Fruit fly (Drosophila melanogaster) whole organism, embryonic: Measurements from ENCODE around the gene Drs.

ENCODE experiments used
- Adf1 ChIP-seq: fragments of 200-800 bp; sonication (Bioruptor generic); IDR thresholded peaks from 2 replicates; pipeline ENCODE4 v1.3.6; 2022; ENCODE audit warnings: missing biosample characterization, missing genetic modification characterization
- Atf-2 ChIP-seq: fragments of 200-800 bp; sonication (Bioruptor generic); optimal IDR thresholded peaks from 2 replicates; lab custom pipeline; 2016; ENCODE audit warnings: missing biosample characterization, missing genetic modification characterization
- CG10431 ChIP-seq: fragments of 200-800 bp; sonication (Bioruptor generic); optimal IDR thresholded peaks from 3 replicates; lab custom pipeline; 2018; ENCODE audit warnings: missing biosample characterization, mild to moderate bottlenecking, missing genetic modification characterization
- CG10959 ChIP-seq: fragments of 200-800 bp; sonication (Bioruptor generic); IDR thresholded peaks from 2 replicates; pipeline ENCODE4 v1.3.6; 2022; ENCODE audit warnings: missing biosample characterization, missing genetic modification characterization
- CG11560 ChIP-seq: fragments of 200-800 bp; sonication (Bioruptor generic); IDR thresholded peaks from 3 replicates; pipeline ENCODE4 v1.3.6; 2022; ENCODE audit warnings: missing biosample characterization, missing genetic modification characterization
- CG12219 ChIP-seq: fragments of 200-800 bp; sonication (Bioruptor generic); optimal IDR thresholded peaks from 3 replicates; lab custom pipeline; 2018; ENCODE audit warnings: missing biosample characterization, mild to moderate bottlenecking, missing genetic modification characterization
- CG14667 ChIP-seq: fragments of 200-800 bp; sonication (Bioruptor generic); IDR thresholded peaks from 2 replicates; pipeline ENCODE4 v1.3.6; 2022; ENCODE audit warnings: missing biosample characterization, missing genetic modification characterization
- CG14710 ChIP-seq: fragments of 200-800 bp; sonication (Bioruptor generic); optimal IDR thresholded peaks from 3 replicates; lab custom pipeline; 2019; ENCODE audit warnings: missing biosample characterization, mild to moderate bottlenecking, missing genetic modification characterization, moderate library complexity
- CG15011 ChIP-seq: fragments of 200-800 bp; sonication (Bioruptor generic); optimal IDR thresholded peaks from 3 replicates; lab custom pipeline; 2018; ENCODE audit warnings: missing biosample characterization, mild to moderate bottlenecking, missing genetic modification characterization
- CG15073 ChIP-seq: fragments of 200-800 bp; sonication (Bioruptor generic); optimal IDR thresholded peaks from 2 replicates; lab custom pipeline; 2016; ENCODE audit warnings: missing biosample characterization, missing genetic modification characterization
- CG1602 ChIP-seq: fragments of 200-800 bp; sonication (Bioruptor generic); optimal IDR thresholded peaks from 3 replicates; lab custom pipeline; 2016; ENCODE audit warnings: missing biosample characterization, missing genetic modification characterization
- CG16815 ChIP-seq: fragments of 200-800 bp; sonication (Bioruptor generic); optimal IDR thresholded peaks from 3 replicates; lab custom pipeline; 2017; ENCODE audit warnings: missing biosample characterization, mild to moderate bottlenecking, missing genetic modification characterization
- CG1832 ChIP-seq: fragments of 200-800 bp; sonication (Bioruptor generic); optimal IDR thresholded peaks from 2 replicates; lab custom pipeline; 2017; ENCODE audit warnings: missing biosample characterization, mild to moderate bottlenecking, missing genetic modification characterization, inconsistent platforms
- CG18599 ChIP-seq: fragments of 200-800 bp; sonication (Bioruptor generic); optimal IDR thresholded peaks from 3 replicates; lab custom pipeline; 2017; ENCODE audit warnings: missing biosample characterization, missing genetic modification characterization, mild to moderate bottlenecking, moderate library complexity, missing genetic modification reagents
- CG2199 ChIP-seq: fragments of 200-800 bp; sonication (Bioruptor generic); IDR thresholded peaks from 3 replicates; pipeline ENCODE4 v1.3.6; 2022; ENCODE audit warnings: missing biosample characterization, missing genetic modification characterization
- CG33557 ChIP-seq: fragments of 200-800 bp; sonication (Bioruptor generic); optimal IDR thresholded peaks from 2 replicates; lab custom pipeline; 2019; ENCODE audit warnings: missing biosample characterization, mild to moderate bottlenecking, missing genetic modification characterization, moderate library complexity
- CG3407 ChIP-seq: fragments of 200-800 bp; sonication (Bioruptor generic); optimal IDR thresholded peaks from 2 replicates; lab custom pipeline; 2018; ENCODE audit warnings: missing biosample characterization, mild to moderate bottlenecking, missing genetic modification characterization
- CG34224 ChIP-seq: fragments of 200-800 bp; sonication (Bioruptor generic); IDR thresholded peaks from 3 replicates; pipeline ENCODE4 v1.3.6; 2022; ENCODE audit warnings: missing biosample characterization, missing genetic modification characterization; ENCODE audit not compliant: partially characterized antibody
- CG3726 ChIP-seq: fragments of 200-800 bp; sonication (Bioruptor generic); IDR thresholded peaks from 3 replicates; pipeline ENCODE4, ENCODE4 v1.3.6; 2022; ENCODE audit warnings: missing biosample characterization, missing genetic modification characterization
- CG4404 ChIP-seq: fragments of 200-800 bp; sonication (Bioruptor generic); IDR thresholded peaks from 2 replicates; pipeline ENCODE4 v1.3.6; 2022; ENCODE audit warnings: missing biosample characterization, missing genetic modification characterization
- CG7357 ChIP-seq: fragments of 200-800 bp; sonication (Bioruptor generic); IDR thresholded peaks from 3 replicates; pipeline ENCODE4 v1.3.6; 2022; ENCODE audit warnings: missing biosample characterization, missing genetic modification characterization
- CG7372 ChIP-seq: fragments of 200-800 bp; sonication (Bioruptor generic); IDR thresholded peaks from 2 replicates; pipeline ENCODE4 v1.3.6; 2022; ENCODE audit warnings: missing biosample characterization, missing genetic modification characterization
- CG8281 ChIP-seq: fragments of 200-800 bp; sonication (Bioruptor generic); optimal IDR thresholded peaks from 2 replicates; lab custom pipeline; 2018; ENCODE audit warnings: missing biosample characterization, mild to moderate bottlenecking, missing genetic modification characterization, moderate library complexity
- CTCF ChIP-seq: fragments of 200-800 bp; sonication (Bioruptor generic); optimal IDR thresholded peaks from 2 replicates; lab custom pipeline; 2017; ENCODE audit warnings: missing biosample characterization, mild to moderate bottlenecking, missing genetic modification characterization, moderate library complexity
- Ets65A ChIP-seq: fragments of 200-800 bp; sonication (Bioruptor generic); peaks from one replicate; lab custom pipeline; 2016; ENCODE audit warnings: missing biosample characterization, missing genetic modification characterization
- Gsc ChIP-seq: fragments of 200-800 bp; sonication (Bioruptor generic); IDR thresholded peaks from 2 replicates; pipeline ENCODE4 v1.3.6; 2022; ENCODE audit warnings: missing biosample characterization, missing genetic modification characterization
- H15 ChIP-seq: fragments of 200-800 bp; sonication (Bioruptor generic); IDR thresholded peaks from 3 replicates; pipeline ENCODE4 v1.3.6; 2022; ENCODE audit warnings: missing biosample characterization, missing genetic modification characterization
- Hsf ChIP-seq: fragments of 200-800 bp; sonication (Bioruptor generic); optimal IDR thresholded peaks from 3 replicates; lab custom pipeline; 2016; ENCODE audit warnings: missing biosample characterization, missing genetic modification characterization
- MESR4 ChIP-seq: fragments of 200-800 bp; sonication (Bioruptor generic); optimal IDR thresholded peaks from 2 replicates; lab custom pipeline; 2018; ENCODE audit warnings: missing biosample characterization, mild to moderate bottlenecking, missing genetic modification characterization, moderate library complexity
- ab ChIP-seq: fragments of 200-800 bp; sonication (Bioruptor generic); optimal IDR thresholded peaks from 2 replicates; lab custom pipeline; 2016; ENCODE audit warnings: missing biosample characterization, missing genetic modification characterization
- btn ChIP-seq: fragments of 200-800 bp; sonication (Bioruptor generic); optimal IDR thresholded peaks from 2 replicates; lab custom pipeline; 2016; ENCODE audit warnings: missing biosample characterization, missing genetic modification characterization
- cg ChIP-seq: fragments of 200-800 bp; sonication (Bioruptor generic); optimal IDR thresholded peaks from 3 replicates; lab custom pipeline; 2019; ENCODE audit warnings: missing biosample characterization, mild to moderate bottlenecking, missing genetic modification characterization, moderate library complexity
- corto ChIP-seq: fragments of 200-800 bp; sonication (Bioruptor generic); optimal IDR thresholded peaks from 2 replicates; lab custom pipeline; 2016; ENCODE audit warnings: missing biosample characterization, mild to moderate bottlenecking, missing genetic modification characterization, moderate library complexity
- dati ChIP-seq: fragments of 200-800 bp; sonication (Bioruptor generic); IDR thresholded peaks from 2 replicates; pipeline ENCODE4 v1.3.6; 2022; ENCODE audit warnings: missing biosample characterization, missing genetic modification characterization
- dmrt11E ChIP-seq: fragments of 200-800 bp; sonication (Bioruptor generic); optimal IDR thresholded peaks from 3 replicates; lab custom pipeline; 2018; ENCODE audit warnings: missing biosample characterization, mild to moderate bottlenecking, missing genetic modification characterization, moderate library complexity
- esg ChIP-seq: fragments of 200-800 bp; sonication (Bioruptor generic); conservative IDR thresholded peaks from 2 replicates; pipeline ENCODE4 v1.3.6; 2022; ENCODE audit warnings: missing biosample characterization, missing genetic modification characterization
- ftz-f1 ChIP-seq: fragments of 200-800 bp; sonication (Bioruptor generic); optimal IDR thresholded peaks from 2 replicates; lab custom pipeline; 2016; ENCODE audit warnings: missing biosample characterization, missing genetic modification characterization
- fu2 ChIP-seq: fragments of 200-800 bp; sonication (Bioruptor generic); optimal IDR thresholded peaks from 2 replicates; lab custom pipeline; 2016; ENCODE audit warnings: missing biosample characterization, missing genetic modification characterization
- hb ChIP-seq: fragments of 200-800 bp; sonication (Bioruptor generic); IDR thresholded peaks from 3 replicates; pipeline ENCODE4 v1.3.6; 2022; ENCODE audit warnings: missing biosample characterization, missing genetic modification characterization; ENCODE audit not compliant: partially characterized antibody
- insv ChIP-seq, 2 experiments: fragments of 200-800 bp; sonication (Bioruptor generic); optimal IDR thresholded peaks; 3 replicates each; lab custom pipeline; 2016 to 2018; ENCODE audit warnings: missing biosample characterization in 2 of 2, missing genetic modification characterization in 2 of 2
- lmd ChIP-seq: fragments of 200-800 bp; sonication (Bioruptor generic); IDR thresholded peaks from 2 replicates; pipeline ENCODE4 v1.3.6; 2022; ENCODE audit warnings: missing biosample characterization, missing genetic modification characterization
- maf-S ChIP-seq: fragments of 200-800 bp; sonication (Bioruptor generic); optimal IDR thresholded peaks from 2 replicates; lab custom pipeline; 2016; ENCODE audit warnings: missing biosample characterization, missing genetic modification characterization
- nom ChIP-seq: fragments of 200-800 bp; sonication (Bioruptor generic); optimal IDR thresholded peaks from 2 replicates; lab custom pipeline; 2017; ENCODE audit warnings: missing biosample characterization, missing genetic modification characterization, mild to moderate bottlenecking, moderate library complexity, missing genetic modification reagents
- pzg ChIP-seq: fragments of 200-800 bp; sonication (Bioruptor generic); optimal IDR thresholded peaks from 3 replicates; lab custom pipeline; 2018; ENCODE audit warnings: missing biosample characterization, mild to moderate bottlenecking, missing genetic modification characterization, moderate library complexity
- rib ChIP-seq: fragments of 200-800 bp; sonication (Bioruptor generic); IDR thresholded peaks from 2 replicates; pipeline ENCODE4 v1.3.6; 2022; ENCODE audit warnings: missing biosample characterization, missing genetic modification characterization
- row ChIP-seq: fragments of 200-800 bp; sonication (Bioruptor generic); IDR thresholded peaks from 3 replicates; pipeline ENCODE4 v1.3.6; 2022; ENCODE audit warnings: missing biosample characterization, missing genetic modification characterization
- schlank ChIP-seq: fragments of 200-800 bp; sonication (Bioruptor generic); optimal IDR thresholded peaks from 2 replicates; lab custom pipeline; 2018; ENCODE audit warnings: missing biosample characterization, mild to moderate bottlenecking, missing genetic modification characterization
- sd ChIP-seq: fragments of 200-800 bp; sonication (Bioruptor generic); optimal IDR thresholded peaks from 3 replicates; lab custom pipeline; 2018; ENCODE audit warnings: missing biosample characterization, mild to moderate bottlenecking, missing genetic modification characterization, moderate library complexity
- seq ChIP-seq: fragments of 200-800 bp; sonication (Bioruptor generic); IDR thresholded peaks from 2 replicates; pipeline ENCODE4 v1.3.6; 2022; ENCODE audit warnings: missing biosample characterization, missing genetic modification characterization
- sr ChIP-seq: fragments of 200-800 bp; sonication (Bioruptor generic); IDR thresholded peaks from 3 replicates; pipeline ENCODE4 v1.3.6; 2022; ENCODE audit warnings: missing biosample characterization, missing genetic modification characterization
- tin ChIP-seq: fragments of 200-800 bp; sonication (Bioruptor generic); optimal IDR thresholded peaks from 3 replicates; lab custom pipeline; 2016; ENCODE audit warnings: missing biosample characterization, missing genetic modification characterization
- vvl ChIP-seq: fragments of 200-800 bp; sonication (Bioruptor generic); IDR thresholded peaks from 2 replicates; pipeline ENCODE4 v1.3.6; 2022; ENCODE audit warnings: missing biosample characterization, missing genetic modification characterization

Gene Drs

DNA sequence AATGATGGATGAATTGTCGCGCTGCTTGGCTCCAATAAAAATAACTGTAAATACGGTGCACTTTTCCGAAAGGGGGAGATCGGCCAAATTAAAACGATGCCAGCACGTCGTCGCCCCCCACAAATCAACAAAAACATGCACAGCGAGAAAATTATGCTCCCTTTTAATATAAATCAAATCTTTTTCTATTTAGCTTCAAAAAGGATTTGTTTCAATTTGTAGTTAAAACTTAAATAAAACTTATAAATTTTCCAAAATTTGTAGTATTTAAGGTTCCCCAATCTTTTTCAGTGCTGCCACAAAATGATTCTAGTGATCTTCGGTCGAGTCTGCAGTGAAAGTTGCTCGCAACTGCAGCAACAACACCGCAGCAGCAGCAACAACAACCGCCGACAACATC is 26.7 kb downstream of the Drs start (continued):
- TF ChIP-seq CG10959 (peak; percentile 90), CG3407 (GFP tag; lab: Kevin White, UChicago) (peak; percentile 90), CG2199 (GFP tag; lab: Robert Waterston, UW) (0 out of 3 replicates have a peak, but pooled peaks have one; percentile 55), CG14710 (tag; lab: Kevin White, UChicago) (peak; percentile 97), CG18599 (GFP tag; lab: Kevin White, UChicago) (peak; percentile 65), nom (peak; percentile 77), ab (GFP tag; lab: Kevin White, UChicago) (peak; percentile 32), maf-S (GFP tag; lab: Kevin White, UChicago) (peak; percentile 58), lmd (GFP tag; lab: Robert Waterston, UW) (peak; percentile 77), vvl (GFP tag; lab: Robert Waterston, UW) (peak; percentile 94), CG3726 (GFP tag; lab: Robert Waterston, UW) (peak; percentile 27; the same call in 1 of the 3 replicates), pzg (GFP tag; lab: Kevin White, UChicago) (no peak), Gsc (GFP tag; lab: Robert Waterston, UW) (peak; percentile 67), CG34224 (GFP tag; lab: Robert Waterston, UW) (no peak), CG10431 (GFP tag; lab: Kevin White, UChicago) (peak; percentile 91), Adf1 (GFP tag; lab: Robert Waterston, UW) (no peak), btn (peak; percentile 71), row (peak; percentile 85), rib (GFP tag; lab: Robert Waterston, UW) (no peak), CG15011 (GFP tag; lab: Kevin White, UChicago) (peak; percentile 55), CG7372 (GFP tag; lab: Robert Waterston, UW) (peak; percentile 51; the same call in 1 of the 2 replicates), CG16815 (GFP tag; lab: Kevin White, UChicago) (peak; percentile 85), sd (tag; lab: Kevin White, UChicago) (peak; percentile 40), CG12219 (peak; percentile 75), dati (GFP tag; lab: Robert Waterston, UW) (no peak; the same call in 1 of the 2 replicates), hb (GFP tag; lab: Robert Waterston, UW) (no peak), CTCF (GFP tag; lab: Kevin White, UChicago) (peak; percentile 49), CG4404 (peak; percentile 79), dmrt11E (tag; lab: Kevin White, UChicago) (peak; percentile 97), CG14667 (peak; percentile 77), CG8281 (tag; lab: Kevin White, UChicago) (peak; percentile 60), CG1602 (GFP tag; lab: Kevin White, UChicago) (peak; percentile 89), CG1832 (GFP tag; lab: Kevin White, UChicago) (no peak), H15 (GFP tag; lab: Robert Waterston, UW) (peak; percentile 82), cg (no peak), CG33557 (GFP tag; lab: Kevin White, UChicago) (peak; percentile 98), Atf-2 (GFP tag; lab: Kevin White, UChicago) (peak; percentile 75), insv (GFP tag; optimal IDR thresholded peaks at IDR 0.05; lab: Kevin White, UChicago) (peak in 1 of 2 experiments; percentile 7), Hsf (peak; percentile 85), CG11560 (tag; lab: Robert Waterston, UW) (no peak), schlank (tag; lab: Kevin White, UChicago) (no peak), corto (GFP tag; lab: Kevin White, UChicago) (no peak), tin (GFP tag; lab: Kevin White, UChicago) (peak; percentile 88), CG15073 (GFP tag; lab: Kevin White, UChicago) (peak; percentile 39), ftz-f1 (GFP tag; lab: Kevin White, UChicago) (no peak), esg (GFP tag; lab: Robert Waterston, UW) (peak; percentile 63), seq (GFP tag; lab: Robert Waterston, UW) (peak; percentile 39; the same call in 1 of the 2 replicates), fu2 (GFP tag; lab: Kevin White, UChicago) (peak; percentile 7), MESR4 (GFP tag; lab: Kevin White, UChicago) (no peak), sr (GFP tag; lab: Robert Waterston, UW) (no peak), CG7357 (GFP tag; lab: Robert Waterston, UW) (peak; percentile 68; the same call in 1 of the 3 replicates), Ets65A (GFP tag; lab: Kevin White, UChicago) (peak; percentile 94)
